Fruit fly (Drosophila melanogaster) whole organism: ENCODE results near the gene Pisd.

Source experiments
- CG8478 ChIP-seq: fragments of >200 bp; optimal IDR thresholded peaks from 2 replicates; lab custom pipeline; 2018; ENCODE audit warnings: inconsistent platforms
- Dll ChIP-seq: fragments of >200 bp; optimal IDR thresholded peaks from 2 replicates; lab custom pipeline; 2017
- pan ChIP-seq: fragments of >200 bp; optimal IDR thresholded peaks from 2 replicates; lab custom pipeline; 2017
- psq ChIP-seq: fragments of >200 bp; optimal IDR thresholded peaks from 2 replicates; lab custom pipeline; 2017

DNA sequence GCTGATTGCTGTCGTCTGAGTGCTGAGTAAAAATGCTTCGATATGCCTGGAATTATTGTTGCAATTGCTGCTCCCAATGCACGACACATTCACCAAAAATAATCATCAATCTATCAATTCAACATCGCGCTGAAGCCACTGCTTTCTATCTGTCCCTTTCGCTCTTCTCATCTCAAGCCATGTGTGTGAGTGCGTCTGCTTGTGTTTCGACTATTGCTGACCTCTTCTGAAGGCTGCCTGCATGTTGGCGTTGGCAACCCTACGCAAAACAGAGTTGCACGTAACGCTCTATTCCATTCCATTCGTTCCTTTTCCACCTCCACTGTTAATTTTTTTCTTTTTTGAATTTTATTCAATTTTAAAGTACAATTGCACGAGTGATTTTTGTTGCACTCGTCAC, 15.1 kb downstream of the Pisd start:
- TF ChIP-seq psq (lab: Kevin White, UChicago) (no peak), CG8478 (no peak), pan (lab: Kevin White, UChicago) (no peak), Dll (no peak)
